In genomic region chrX:17826807-17827703, dm6 we compare ENCODE assay signal across 1 fruit fly cellular context.
A peak's percentile ranks its signal among the peaks of the same experiment; 100 is the strongest.
TF ChIP-seq lines count a peak whose summit lies in the region.

Gene Socs16D (minus strand): TSS chrX:17827564.

TF ChIP-seq in whole organism, embryonic, 481 proteins besides CTCF, POLR2A, EP300 and RAD21 (continued from another document and continues in another):
- TF ChIP-seq CG17912 (GFP tag; optimal IDR thresholded peaks at IDR 0.05; lab: Kevin White, UChicago) (no peak), Chrac-16 (GFP tag; optimal IDR thresholded peaks at IDR 0.05; lab: Kevin White, UChicago) (peak; percentile 20), CG1792 (GFP tag; optimal IDR thresholded peaks at IDR 0.05; lab: Kevin White, UChicago) (no peak), p53 (GFP tag; optimal IDR thresholded peaks at IDR 0.05; lab: Kevin White, UChicago) (no peak), CG18599 (GFP tag; optimal IDR thresholded peaks at IDR 0.05; lab: Kevin White, UChicago) (peak; percentile 30), az2 (GFP tag; optimal IDR thresholded peaks at IDR 0.05; lab: Kevin White, UChicago) (no peak), shn (GFP tag; optimal IDR thresholded peaks at IDR 0.05; lab: Kevin White, UChicago) (no peak), danr (GFP tag; IDR thresholded peaks at IDR 0.05; lab: Robert Waterston, UW) (no peak), mirr (GFP tag; optimal IDR thresholded peaks at IDR 0.05; lab: Kevin White, UChicago) (peak; percentile 21), Eip74EF (GFP tag; optimal IDR thresholded peaks at IDR 0.05; lab: Kevin White, UChicago) (peak in 1 of 2 experiments; percentile 26), CG13424 (tag; optimal IDR thresholded peaks at IDR 0.05; lab: Kevin White, UChicago) (no peak), grau (tag; optimal IDR thresholded peaks at IDR 0.05; lab: Kevin White, UChicago) (peak; percentile 32), Abd-B (GFP tag; optimal IDR thresholded peaks at IDR 0.05; lab: Kevin White, UChicago) (peak; percentile 70), CG11695 (GFP tag; IDR thresholded peaks at IDR 0.05; lab: Robert Waterston, UW) (no peak), ash1 (GFP tag; optimal IDR thresholded peaks at IDR 0.05; lab: Kevin White, UChicago) (no peak), Mad (GFP tag; optimal IDR thresholded peaks at IDR 0.05; lab: Kevin White, UChicago) (peak; percentile 32), org-1 (GFP tag; optimal IDR thresholded peaks at IDR 0.05; lab: Kevin White, UChicago) (no peak), kay (GFP tag; optimal IDR thresholded peaks at IDR 0.05; lab: Kevin White, UChicago) (no peak), Hr3 (GFP tag; optimal IDR thresholded peaks at IDR 0.05; lab: Kevin White, UChicago) (peak; percentile 7), tio (GFP tag; optimal IDR thresholded peaks at IDR 0.05; lab: Kevin White, UChicago) (no peak), maf-S (GFP tag; optimal IDR thresholded peaks at IDR 0.05; lab: Kevin White, UChicago) (peak; percentile 35), CG6689 (GFP tag; IDR thresholded peaks at IDR 0.05; lab: Robert Waterston, UW) (0 out of 2 replicates have a peak, but pooled peaks have one; percentile 10), CG33557 (GFP tag; optimal IDR thresholded peaks at IDR 0.05; lab: Kevin White, UChicago) (no peak), zfh2 (GFP tag; optimal IDR thresholded peaks at IDR 0.05; lab: Kevin White, UChicago) (peak; percentile 51), NfI (GFP tag; optimal IDR thresholded peaks at IDR 0.05; lab: Kevin White, UChicago) (peak; percentile 2), twi (tag; optimal IDR thresholded peaks at IDR 0.05; lab: Kevin White, UChicago) (no peak), sim (GFP tag; IDR thresholded peaks at IDR 0.05; lab: Robert Waterston, UW) (no peak), stc (GFP tag; IDR thresholded peaks at IDR 0.05; lab: Robert Waterston, UW) (no peak), Vsx1 (GFP tag; optimal IDR thresholded peaks at IDR 0.05; lab: Kevin White, UChicago) (no peak), gsb (GFP tag; IDR thresholded peaks at IDR 0.05; lab: Robert Waterston, UW) (no peak), nau (GFP tag; optimal IDR thresholded peaks at IDR 0.05; lab: Kevin White, UChicago) (no peak), Atf-2 (GFP tag; optimal IDR thresholded peaks at IDR 0.05; lab: Kevin White, UChicago) (no peak), Mes4 (GFP tag; optimal IDR thresholded peaks at IDR 0.05; lab: Kevin White, UChicago) (no peak), pho (GFP tag; optimal IDR thresholded peaks at IDR 0.05; lab: Kevin White, UChicago) (peak; percentile 48), CG14441 (GFP tag; IDR thresholded peaks at IDR 0.05; lab: Robert Waterston, UW) (no peak), CG13287 (GFP tag; IDR thresholded peaks at IDR 0.05; lab: Robert Waterston, UW; ENCODE audit: partially characterized antibody) (peak; percentile 97), vnd (GFP tag; IDR thresholded peaks at IDR 0.05; lab: Robert Waterston, UW; ENCODE audit: partially characterized antibody) (peak; percentile 94), CG10462 (GFP tag; optimal IDR thresholded peaks at IDR 0.05; lab: Kevin White, UChicago) (peak; percentile 13), Six4 (GFP tag; optimal IDR thresholded peaks at IDR 0.05; lab: Kevin White, UChicago) (no peak), CG17361 (GFP tag; IDR thresholded peaks at IDR 0.05; lab: Robert Waterston, UW) (no peak), CG1602 (GFP tag; optimal IDR thresholded peaks at IDR 0.05; lab: Kevin White, UChicago) (no peak), CG18619 (GFP tag; optimal IDR thresholded peaks at IDR 0.05; lab: Kevin White, UChicago) (no peak), emc (GFP tag; optimal IDR thresholded peaks at IDR 0.05; lab: Kevin White, UChicago) (no peak), Sin3A (optimal IDR thresholded peaks at IDR 0.05; lab: Kevin White, UChicago) (peak; percentile 68), eyg (GFP tag; optimal IDR thresholded peaks at IDR 0.05; lab: Kevin White, UChicago) (peak; percentile 28), lilli (GFP tag; optimal IDR thresholded peaks at IDR 0.05; lab: Kevin White, UChicago) (peak; percentile 68), croc (GFP tag; conservative IDR thresholded peaks at IDR 0.05; lab: Robert Waterston, UW) (no peak), mam (GFP tag; optimal IDR thresholded peaks at IDR 0.05; lab: Kevin White, UChicago) (peak; percentile 68), abd-A (tag; optimal IDR thresholded peaks at IDR 0.05; lab: Kevin White, UChicago) (peak; percentile 72), Lim3 (GFP tag; IDR thresholded peaks at IDR 0.05; lab: Robert Waterston, UW) (no peak), Hsf (GFP tag; optimal IDR thresholded peaks at IDR 0.05; lab: Kevin White, UChicago) (peak; percentile 27), CG15479 (GFP tag; optimal IDR thresholded peaks at IDR 0.05; lab: Kevin White, UChicago) (peak; percentile 96), so (GFP tag; IDR thresholded peaks at IDR 0.05; lab: Robert Waterston, UW) (peak; percentile 23; the same call in 1 of the 3 replicates), ci (GFP tag; IDR thresholded peaks at IDR 0.05; lab: Robert Waterston, UW) (peak; percentile 56; the same call in 2 of the 3 replicates), E2f1 (GFP tag; IDR thresholded peaks at IDR 0.05; lab: Robert Waterston, UW) (no peak), sd (tag; optimal IDR thresholded peaks at IDR 0.05; lab: Kevin White, UChicago) (peak; percentile 17), B-H1 (GFP tag; IDR thresholded peaks at IDR 0.05; lab: Robert Waterston, UW) (no peak), hb (GFP tag; IDR thresholded peaks at IDR 0.05; lab: Robert Waterston, UW; ENCODE audit: partially characterized antibody) (peak; percentile 97), gem (tag; optimal IDR thresholded peaks at IDR 0.05; lab: Kevin White, UChicago) (peak; percentile 30), zen (tag; optimal IDR thresholded peaks at IDR 0.05; lab: Kevin White, UChicago) (peak; percentile 62), caup (GFP tag; optimal IDR thresholded peaks at IDR 0.05; lab: Kevin White, UChicago; ENCODE audit: severe bottlenecking) (peak; percentile 12), CG8388 (GFP tag; optimal IDR thresholded peaks at IDR 0.05; lab: Kevin White, UChicago) (no peak), CG30431 (GFP tag; optimal IDR thresholded peaks at IDR 0.05; lab: Kevin White, UChicago) (no peak), en (GFP tag; optimal IDR thresholded peaks at IDR 0.05; lab: Kevin White, UChicago) (no peak), chm (GFP tag; IDR thresholded peaks at IDR 0.05; lab: Robert Waterston, UW) (no peak), Oli (tag; optimal IDR thresholded peaks at IDR 0.05; lab: Kevin White, UChicago) (no peak), CG17802 (tag; optimal IDR thresholded peaks at IDR 0.05; lab: Kevin White, UChicago) (peak; percentile 29), CG4360 (GFP tag; IDR thresholded peaks at IDR 0.05; lab: Robert Waterston, UW) (no peak), CG12299 (tag; optimal IDR thresholded peaks at IDR 0.05; lab: Kevin White, UChicago) (no peak), Scr (GFP tag; IDR thresholded peaks at IDR 0.05; lab: Robert Waterston, UW; ENCODE audit: partially characterized antibody) (peak; percentile 95), CG17612 (GFP tag; IDR thresholded peaks at IDR 0.05; lab: Robert Waterston, UW) (no peak), dpn (GFP tag; optimal IDR thresholded peaks at IDR 0.05; lab: Kevin White, UChicago) (peak; percentile 57 to 59), bcd (GFP tag; optimal IDR thresholded peaks at IDR 0.05; lab: Kevin White, UChicago) (peak; percentile 50), CG13123 (GFP tag; optimal IDR thresholded peaks at IDR 0.05; lab: Kevin White, UChicago) (no peak), pros (GFP tag; optimal IDR thresholded peaks at IDR 0.05; lab: Kevin White, UChicago) (no peak), cas (GFP tag; IDR thresholded peaks at IDR 0.05; lab: Robert Waterston, UW) (no peak), Hr78 (GFP tag; optimal IDR thresholded peaks at IDR 0.05; lab: Kevin White, UChicago) (no peak), CG12391 (tag; optimal IDR thresholded peaks at IDR 0.05; lab: Kevin White, UChicago) (peak; percentile 37), CG14965 (GFP tag; optimal IDR thresholded peaks at IDR 0.05; lab: Kevin White, UChicago; ENCODE audit: borderline replicate concordance) (no peak), knrl (GFP tag; IDR thresholded peaks at IDR 0.05; lab: Robert Waterston, UW; ENCODE audit: partially characterized antibody) (peak; percentile 97), z (GFP tag; IDR thresholded peaks at IDR 0.05; lab: Robert Waterston, UW) (no peak), Sox100B (GFP tag; optimal IDR thresholded peaks at IDR 0.05; lab: Kevin White, UChicago) (no peak), pum (GFP tag; optimal IDR thresholded peaks at IDR 0.05; lab: Kevin White, UChicago) (peak; percentile 50), ems (GFP tag; optimal IDR thresholded peaks at IDR 0.05; lab: Kevin White, UChicago) (peak; percentile 17), CG11398 (GFP tag; optimal IDR thresholded peaks at IDR 0.05; lab: Kevin White, UChicago) (peak; percentile 8), CG31388 (GFP tag; optimal IDR thresholded peaks at IDR 0.05; lab: Kevin White, UChicago) (no peak), nmo (GFP tag; optimal IDR thresholded peaks at IDR 0.05; lab: Kevin White, UChicago) (peak; percentile 60), row (GFP tag; IDR thresholded peaks at IDR 0.05; lab: Robert Waterston, UW) (peak; percentile 66), her (GFP tag; optimal IDR thresholded peaks at IDR 0.05; lab: Kevin White, UChicago) (peak; percentile 43), HLHmδ (GFP tag; optimal IDR thresholded peaks at IDR 0.05; lab: Kevin White, UChicago) (peak; percentile 52), Ravus (GFP tag; IDR thresholded peaks at IDR 0.05; lab: Robert Waterston, UW) (no peak), CG18476 (GFP tag; optimal IDR thresholded peaks at IDR 0.05; lab: Kevin White, UChicago) (no peak), Gug (GFP tag; IDR thresholded peaks at IDR 0.05; lab: Robert Waterston, UW) (peak; percentile 70; the same call in 2 of the 4 replicates), bab2 (GFP tag; optimal IDR thresholded peaks at IDR 0.05; lab: Kevin White, UChicago) (no peak), unc-4 (GFP tag; IDR thresholded peaks at IDR 0.05; lab: Robert Waterston, UW; ENCODE audit: partially characterized antibody) (peak; percentile 97), oc (tag; optimal IDR thresholded peaks at IDR 0.05; lab: Kevin White, UChicago) (peak; percentile 53), CG10543 (GFP tag; optimal IDR thresholded peaks at IDR 0.05; lab: Kevin White, UChicago) (no peak), E2f2 (GFP tag; IDR thresholded peaks at IDR 0.05; lab: Robert Waterston, UW) (peak; percentile 70), CoRest (tag; optimal IDR thresholded peaks at IDR 0.05; lab: Kevin White, UChicago) (peak; percentile 69), NFAT (GFP tag; IDR thresholded peaks at IDR 0.05; lab: Robert Waterston, UW) (peak; percentile 38; the same call in 1 of the 2 replicates), gro (GFP tag; optimal IDR thresholded peaks at IDR 0.05; lab: Kevin White, UChicago) (peak; percentile 77), ind (GFP tag; optimal IDR thresholded peaks at IDR 0.05; lab: Kevin White, UChicago) (peak; percentile 9), ttk (GFP tag; IDR thresholded peaks at IDR 0.05; lab: Robert Waterston, UW) (no peak), CG12155 (GFP tag; optimal IDR thresholded peaks at IDR 0.05; lab: Kevin White, UChicago) (peak; percentile 36), CG14667 (GFP tag; IDR thresholded peaks at IDR 0.05; lab: Robert Waterston, UW) (no peak), sna (GFP tag; IDR thresholded peaks at IDR 0.05; lab: Robert Waterston, UW; ENCODE audit: partially characterized antibody) (peak; percentile 95), Dll (GFP tag; IDR thresholded peaks at IDR 0.05; lab: Robert Waterston, UW; ENCODE audit: partially characterized antibody) (peak; percentile 93), CG5245 (GFP tag; optimal IDR thresholded peaks at IDR 0.05; lab: Kevin White, UChicago) (no peak), exex (tag; optimal IDR thresholded peaks at IDR 0.05; lab: Kevin White, UChicago) (peak; percentile 19), CG4820 (GFP tag; optimal IDR thresholded peaks at IDR 0.05; lab: Kevin White, UChicago) (no peak), Nf-YC (tag; optimal IDR thresholded peaks at IDR 0.05; lab: Kevin White, UChicago) (peak; percentile 24), sr (GFP tag; IDR thresholded peaks at IDR 0.05; lab: Robert Waterston, UW) (peak; percentile 59; the same call in 1 of the 3 replicates), sens-2 (GFP tag; IDR thresholded peaks at IDR 0.05; lab: Robert Waterston, UW) (no peak), Fer2 (tag; optimal IDR thresholded peaks at IDR 0.05; lab: Kevin White, UChicago) (no peak), Hr51 (GFP tag; optimal IDR thresholded peaks at IDR 0.05; lab: Kevin White, UChicago) (peak in 1 of 2 experiments; percentile 56), CG3407 (GFP tag; optimal IDR thresholded peaks at IDR 0.05; lab: Kevin White, UChicago) (peak; percentile 2), CG17328 (GFP tag; IDR thresholded peaks at IDR 0.05; lab: Robert Waterston, UW) (0 out of 2 replicates have a peak, but pooled peaks have one; percentile 21), CG11247 (GFP tag; IDR thresholded peaks at IDR 0.05; lab: Robert Waterston, UW) (no peak), CG10979 (tag; optimal IDR thresholded peaks at IDR 0.05; lab: Kevin White, UChicago) (no peak), h (optimal IDR thresholded peaks at IDR 0.05; lab: Kevin White, UChicago) (no peak), CG17359 (tag; optimal IDR thresholded peaks at IDR 0.05; lab: Kevin White, UChicago) (no peak), Doc3 (GFP tag; IDR thresholded peaks at IDR 0.05; lab: Robert Waterston, UW; ENCODE audit: partially characterized antibody) (peak; percentile 93), sob (GFP tag; IDR thresholded peaks at IDR 0.05; lab: Robert Waterston, UW) (peak; percentile 69), seq (GFP tag; IDR thresholded peaks at IDR 0.05; lab: Robert Waterston, UW) (no peak), CG12071 (GFP tag; optimal IDR thresholded peaks at IDR 0.05; lab: Kevin White, UChicago) (peak; percentile 26), CG15269 (tag; optimal IDR thresholded peaks at IDR 0.05; lab: Kevin White, UChicago) (no peak), CG31365 (tag; optimal IDR thresholded peaks at IDR 0.05; lab: Kevin White, UChicago) (peak; percentile 27), CG13894 (tag; optimal IDR thresholded peaks at IDR 0.05; lab: Kevin White, UChicago) (peak; percentile 44), CG30020 (tag; optimal IDR thresholded peaks at IDR 0.05; lab: Kevin White, UChicago) (peak; percentile 15), Ptx1 (GFP tag; IDR thresholded peaks at IDR 0.05; lab: Robert Waterston, UW) (peak; percentile 35; the same call in 1 of the 2 replicates), CG17186 (GFP tag; optimal IDR thresholded peaks at IDR 0.05; lab: Kevin White, UChicago) (peak; percentile 31), CG15011 (GFP tag; optimal IDR thresholded peaks at IDR 0.05; lab: Kevin White, UChicago) (no peak), klu (GFP tag; IDR thresholded peaks at IDR 0.05; lab: Robert Waterston, UW) (no peak)
